Fruit fly (Drosophila melanogaster): ENCODE results near the gene aus.

Gene aus

DNA sequence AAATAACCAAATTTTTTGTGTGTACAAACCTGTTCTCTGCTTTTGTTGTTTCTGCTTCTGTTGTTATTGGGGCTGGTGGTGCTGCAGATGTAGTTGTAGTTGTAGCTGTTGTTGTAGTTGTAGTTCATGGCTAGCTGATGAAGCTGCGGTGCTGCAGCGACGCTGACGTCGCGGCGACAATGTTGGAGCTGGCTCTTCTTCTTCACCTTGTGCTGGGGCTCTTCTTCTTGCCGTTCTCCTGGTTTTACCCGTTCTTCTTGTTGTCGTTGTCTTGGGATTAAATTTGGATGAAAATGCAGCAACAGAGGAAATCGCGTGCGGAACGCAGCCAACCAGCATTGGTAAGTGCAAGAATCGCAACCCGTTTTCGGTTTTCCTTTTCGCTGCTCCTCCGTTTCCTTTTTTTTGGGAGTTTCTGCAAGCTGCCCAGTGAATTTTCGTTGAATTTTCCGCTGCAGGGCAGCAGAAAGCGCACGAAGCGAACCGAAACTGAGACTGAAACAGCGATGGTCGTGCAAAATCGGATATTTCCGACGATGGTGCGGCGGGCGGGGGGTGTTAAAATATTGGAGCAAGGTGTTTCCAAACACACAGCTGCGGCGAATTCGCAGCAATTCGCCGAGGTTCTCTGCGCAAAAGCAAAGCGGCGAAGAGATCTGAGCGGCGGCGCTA is 898 bp downstream of the aus start:
- TF ChIP-seq vri (GFP tag; optimal IDR thresholded peaks at IDR 0.05) (peak; percentile 19), dac (GFP tag; optimal IDR thresholded peaks at IDR 0.05) (no peak), CG6276 (GFP tag; optimal IDR thresholded peaks at IDR 0.05) (peak; percentile 10), dsx (GFP tag; optimal IDR thresholded peaks at IDR 0.05; ENCODE audit: poor library complexity, severe bottlenecking) (peak; percentile 99), Eip78C (GFP tag) (no peak), ss (GFP tag; optimal IDR thresholded peaks at IDR 0.05) (peak in 1 of 2 experiments; percentile 72), Lpt (GFP tag; optimal IDR thresholded peaks at IDR 0.05) (peak; percentile 1), CG3919 (GFP tag; optimal IDR thresholded peaks at IDR 0.05) (no peak), Eip75B (GFP tag; optimal IDR thresholded peaks at IDR 0.05) (no peak), svp (GFP tag) (peak; percentile 46), Sox15 (GFP tag; optimal IDR thresholded peaks at IDR 0.05) (no peak), lz (GFP tag; optimal IDR thresholded peaks at IDR 0.05) (no peak), Met (GFP tag; optimal IDR thresholded peaks at IDR 0.05) (peak; percentile 17), CG6854 (GFP tag; optimal IDR thresholded peaks at IDR 0.05) (peak; percentile 61), fd85E (GFP tag; optimal IDR thresholded peaks at IDR 0.05) (peak; percentile 4)

DNA sequence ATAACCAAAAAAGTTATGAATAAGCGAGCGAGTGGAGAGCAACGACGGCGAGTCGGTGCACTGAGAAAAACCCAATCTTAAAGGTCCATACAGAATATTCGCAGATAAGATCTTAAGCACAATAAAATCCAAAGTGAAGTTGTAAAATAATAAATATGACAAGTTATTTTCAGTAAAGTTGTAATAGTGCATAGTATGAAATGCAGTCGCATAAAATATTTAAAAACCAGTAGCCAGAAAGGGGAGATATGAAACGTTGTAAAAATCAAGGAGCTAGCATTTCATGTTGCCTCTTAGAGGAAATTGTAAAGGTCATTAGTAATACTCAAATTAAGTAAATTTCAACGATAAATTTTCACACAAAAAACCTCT is 1.6 kb downstream of the aus start:
- TF ChIP-seq pdm3 (GFP tag; optimal IDR thresholded peaks at IDR 0.05) = peak; percentile 47
- no peak for TF ChIP-seq CG16779 (tag; optimal IDR thresholded peaks at IDR 0.05)
- peak; percentile 48 for TF ChIP-seq CG4318 (GFP tag; optimal IDR thresholded peaks at IDR 0.05)
- TF ChIP-seq CG8632 (GFP tag; optimal IDR thresholded peaks at IDR 0.05) = no peak
- TF ChIP-seq Eip75B (GFP tag; optimal IDR thresholded peaks at IDR 0.05) = peak; percentile 11
- no peak for TF ChIP-seq CG31627 (GFP tag; optimal IDR thresholded peaks at IDR 0.05)
- no peak for TF ChIP-seq fd59A (GFP tag; optimal IDR thresholded peaks at IDR 0.05)
- no peak for TF ChIP-seq fd85E (GFP tag; optimal IDR thresholded peaks at IDR 0.05)
- peak; percentile 8 for TF ChIP-seq Ets96B (tag; optimal IDR thresholded peaks at IDR 0.05)
- no peak for TF ChIP-seq Blimp-1 (GFP tag; optimal IDR thresholded peaks at IDR 0.05)
- TF ChIP-seq CG11762 (GFP tag; optimal IDR thresholded peaks at IDR 0.05; ENCODE audit: insufficient read depth) = no peak
- no peak for TF ChIP-seq Lpt (GFP tag; optimal IDR thresholded peaks at IDR 0.05)
- TF ChIP-seq CG6276 (GFP tag; optimal IDR thresholded peaks at IDR 0.05) = peak; percentile 28
- TF ChIP-seq Sox102F (GFP tag; optimal IDR thresholded peaks at IDR 0.05) = no peak
- no peak for TF ChIP-seq CG3032 (tag; optimal IDR thresholded peaks at IDR 0.05)
- no peak for TF ChIP-seq Met (GFP tag; optimal IDR thresholded peaks at IDR 0.05)
- TF ChIP-seq CG8319 (GFP tag; optimal IDR thresholded peaks at IDR 0.05) = no peak
- TF ChIP-seq OdsH (GFP tag; optimal IDR thresholded peaks at IDR 0.05) = peak; percentile 40
- peak; percentile 3 for TF ChIP-seq CG6808 (GFP tag; optimal IDR thresholded peaks at IDR 0.05)
- no peak for TF ChIP-seq CG6854 (GFP tag; optimal IDR thresholded peaks at IDR 0.05)
- TF ChIP-seq esn (GFP tag; optimal IDR thresholded peaks at IDR 0.05) = peak; percentile 30
- peak; percentile 83 for TF ChIP-seq Eip78C (GFP tag)
- TF ChIP-seq salr (GFP tag; optimal IDR thresholded peaks at IDR 0.05) = peak in 1 of 2 experiments; percentile 71
- TF ChIP-seq CG10631 (GFP tag; optimal IDR thresholded peaks at IDR 0.05) = peak; percentile 30
- no peak for TF ChIP-seq CG11294 (GFP tag; IDR thresholded peaks at IDR 0.05)
- no peak for TF ChIP-seq CG15336 (GFP tag; IDR thresholded peaks at IDR 0.05)
- no peak for TF ChIP-seq cyc (GFP tag; optimal IDR thresholded peaks at IDR 0.05)
- peak; percentile 71 for TF ChIP-seq CG32006 (GFP tag; optimal IDR thresholded peaks at IDR 0.05)
- peak; percentile 41; the same call in 1 of the 3 replicates for TF ChIP-seq CG8119 (GFP tag; IDR thresholded peaks at IDR 0.05)
- TF ChIP-seq CG7368 (GFP tag; optimal IDR thresholded peaks at IDR 0.05) = no peak
- peak; percentile 1 for TF ChIP-seq acj6 (GFP tag; optimal IDR thresholded peaks at IDR 0.05)
- no peak for TF ChIP-seq Hr39 (GFP tag; optimal IDR thresholded peaks at IDR 0.05)
- TF ChIP-seq Sox15 (GFP tag; optimal IDR thresholded peaks at IDR 0.05) = no peak
- TF ChIP-seq vri (GFP tag; optimal IDR thresholded peaks at IDR 0.05) = no peak
- no peak for TF ChIP-seq Eip93F (GFP tag; optimal IDR thresholded peaks at IDR 0.05)
- peak; percentile 22 for TF ChIP-seq Sox14 (GFP tag; optimal IDR thresholded peaks at IDR 0.05)
- TF ChIP-seq CG11902 (GFP tag; optimal IDR thresholded peaks at IDR 0.05) = no peak
- no peak for TF ChIP-seq topi (GFP tag; optimal IDR thresholded peaks at IDR 0.05)
- no peak for TF ChIP-seq ss (GFP tag; optimal IDR thresholded peaks at IDR 0.05)
- no peak for TF ChIP-seq Ets21C (GFP tag; optimal IDR thresholded peaks at IDR 0.05)
- TF ChIP-seq CG9139 (GFP tag; optimal IDR thresholded peaks at IDR 0.05) = no peak
- TF ChIP-seq CG3919 (GFP tag; optimal IDR thresholded peaks at IDR 0.05) = no peak
- TF ChIP-seq lz (GFP tag; optimal IDR thresholded peaks at IDR 0.05) = peak; percentile 36
- TF ChIP-seq svp (GFP tag) = peak; percentile 21
- TF ChIP-seq Hr38 (GFP tag; optimal IDR thresholded peaks at IDR 0.05) = no peak

Measured in whole organism, prepupa.